Fruit fly (Drosophila melanogaster) whole organism, prepupa: ENCODE measurements around the gene Nhe3.

Experiments
- Blimp-1 ChIP-seq: fragments of 200-800 bp; sonication (Bioruptor generic); optimal IDR thresholded peaks from 3 replicates; lab custom pipeline; 2017; ENCODE audit warnings: missing biosample characterization, missing genetic modification characterization, mild to moderate bottlenecking, moderate library complexity, missing genetic modification reagents
- CG10631 ChIP-seq: fragments of 200-800 bp; sonication (Bioruptor generic); optimal IDR thresholded peaks from 2 replicates; lab custom pipeline; 2016; ENCODE audit warnings: missing biosample characterization, missing genetic modification characterization
- CG11294 ChIP-seq: fragments of 200-800 bp; sonication (Bioruptor generic); IDR thresholded peaks from 2 replicates; pipeline ENCODE4 v1.3.6; 2022; ENCODE audit warnings: missing biosample characterization, missing genetic modification characterization
- CG11762 ChIP-seq: fragments of 200-800 bp; sonication (Bioruptor generic); optimal IDR thresholded peaks from 3 replicates; lab custom pipeline; 2016; ENCODE audit warnings: missing biosample characterization, missing genetic modification characterization; ENCODE audit not compliant: insufficient read depth
- CG11902 ChIP-seq: fragments of 200-800 bp; sonication (Bioruptor generic); optimal IDR thresholded peaks from 3 replicates; lab custom pipeline; 2016; ENCODE audit warnings: missing biosample characterization, missing genetic modification characterization
- CG15336 ChIP-seq: fragments of 200-800 bp; sonication (Bioruptor generic); IDR thresholded peaks from 2 replicates; pipeline ENCODE4 v1.3.6; 2022; ENCODE audit warnings: missing biosample characterization, missing genetic modification characterization
- CG1621 ChIP-seq: fragments of 200-800 bp; sonication (Bioruptor generic); optimal IDR thresholded peaks from 3 replicates; lab custom pipeline; 2018; ENCODE audit warnings: missing biosample characterization, mild to moderate bottlenecking, missing genetic modification characterization
- CG16779 ChIP-seq: fragments of 200-800 bp; sonication (Bioruptor generic); optimal IDR thresholded peaks from 3 replicates; lab custom pipeline; 2017; ENCODE audit warnings: missing biosample characterization, mild to moderate bottlenecking, missing genetic modification characterization
- CG3032 ChIP-seq: fragments of 200-800 bp; optimal IDR thresholded peaks from 2 replicates; lab custom pipeline; 2019; ENCODE audit warnings: missing biosample characterization, mild to moderate bottlenecking, missing genetic modification characterization, moderate library complexity
- CG32006 ChIP-seq: fragments of 200-800 bp; sonication (Bioruptor generic); optimal IDR thresholded peaks from 3 replicates; lab custom pipeline; 2017; ENCODE audit warnings: missing biosample characterization, mild to moderate bottlenecking, missing genetic modification characterization
- CG34406 ChIP-seq: fragments of 200-800 bp; sonication (Bioruptor generic); optimal IDR thresholded peaks from 3 replicates; lab custom pipeline; 2016; ENCODE audit warnings: missing biosample characterization, missing genetic modification characterization
- CG3919 ChIP-seq: fragments of 200-800 bp; sonication (Bioruptor generic); optimal IDR thresholded peaks from 3 replicates; lab custom pipeline; 2016; ENCODE audit warnings: missing biosample characterization, missing genetic modification characterization
- CG4318 ChIP-seq: fragments of 200-800 bp; sonication (Bioruptor generic); optimal IDR thresholded peaks from 3 replicates; lab custom pipeline; 2017; ENCODE audit warnings: missing biosample characterization, mild to moderate bottlenecking, missing genetic modification characterization
- CG6163 ChIP-seq: fragments of 200-800 bp; sonication (Bioruptor generic); IDR thresholded peaks from 3 replicates; pipeline ENCODE4 v1.3.6; 2022; ENCODE audit warnings: missing biosample characterization, missing genetic modification characterization
- CG6792 ChIP-seq: fragments of 200-800 bp; sonication (Bioruptor generic); optimal IDR thresholded peaks from 3 replicates; lab custom pipeline; 2016; ENCODE audit warnings: missing biosample characterization, missing genetic modification characterization
- CG6808 ChIP-seq: fragments of 200-800 bp; sonication (Bioruptor generic); optimal IDR thresholded peaks from 3 replicates; lab custom pipeline; 2017; ENCODE audit warnings: missing biosample characterization, missing genetic modification characterization, mild to moderate bottlenecking, moderate library complexity, missing genetic modification reagents
- CG7368 ChIP-seq: fragments of 200-800 bp; sonication (Bioruptor generic); optimal IDR thresholded peaks from 3 replicates; lab custom pipeline; 2016; ENCODE audit warnings: missing biosample characterization, missing genetic modification characterization
- CG8119 ChIP-seq: fragments of 200-800 bp; sonication (Bioruptor generic); IDR thresholded peaks from 3 replicates; pipeline ENCODE4 v1.3.6; 2022; ENCODE audit warnings: missing biosample characterization, missing genetic modification characterization
- CG8319 ChIP-seq: fragments of 200-800 bp; sonication (Bioruptor generic); optimal IDR thresholded peaks from 3 replicates; lab custom pipeline; 2016; ENCODE audit warnings: missing biosample characterization, missing genetic modification characterization
- CG8632 ChIP-seq: fragments of 200-800 bp; sonication (Bioruptor generic); optimal IDR thresholded peaks from 3 replicates; lab custom pipeline; 2016; ENCODE audit warnings: missing biosample characterization, missing genetic modification characterization
- CG9139 ChIP-seq: fragments of 200-800 bp; sonication (Bioruptor generic); optimal IDR thresholded peaks from 3 replicates; lab custom pipeline; 2017; ENCODE audit warnings: missing biosample characterization, mild to moderate bottlenecking, missing genetic modification characterization
- Eip93F ChIP-seq: fragments of 200-800 bp; sonication (Bioruptor generic); optimal IDR thresholded peaks from 2 replicates; lab custom pipeline; 2016; ENCODE audit warnings: missing biosample characterization, mild to moderate bottlenecking, missing genetic modification characterization
- Ets96B ChIP-seq: fragments of 200-800 bp; optimal IDR thresholded peaks from 2 replicates; lab custom pipeline; 2019; ENCODE audit warnings: missing biosample characterization, mild to moderate bottlenecking, missing genetic modification characterization, moderate library complexity
- Gug ChIP-seq: fragments of 200-800 bp; sonication (Bioruptor generic); IDR thresholded peaks from 2 replicates; pipeline ENCODE4 v1.3.6; 2022; ENCODE audit warnings: missing biosample characterization, missing genetic modification characterization
- Hr38 ChIP-seq: sonication (Bioruptor generic); optimal IDR thresholded peaks from 2 replicates; lab custom pipeline; 2016; ENCODE audit warnings: missing biosample characterization, missing genetic modification characterization
- Hr39 ChIP-seq: fragments of 200-800 bp; sonication (Bioruptor generic); optimal IDR thresholded peaks from 2 replicates; lab custom pipeline; 2016; ENCODE audit warnings: missing biosample characterization, missing genetic modification characterization
- Hr4 ChIP-seq: fragments of 200-800 bp; sonication (Bioruptor generic); optimal IDR thresholded peaks from 3 replicates; lab custom pipeline; 2016; ENCODE audit warnings: missing biosample characterization, missing genetic modification characterization
- Lpt ChIP-seq: fragments of 200-800 bp; sonication (Bioruptor generic); optimal IDR thresholded peaks from 3 replicates; lab custom pipeline; 2016; ENCODE audit warnings: missing biosample characterization, missing genetic modification characterization
- OdsH ChIP-seq: fragments of 200-800 bp; sonication (Bioruptor generic); optimal IDR thresholded peaks from 3 replicates; lab custom pipeline; 2016; ENCODE audit warnings: missing biosample characterization, missing genetic modification characterization
- Sox14 ChIP-seq: fragments of 200-800 bp; sonication (Bioruptor generic); optimal IDR thresholded peaks from 3 replicates; lab custom pipeline; 2016; ENCODE audit warnings: missing biosample characterization, missing genetic modification characterization
- Sox15 ChIP-seq: fragments of 200-800 bp; sonication (Bioruptor generic); optimal IDR thresholded peaks from 3 replicates; lab custom pipeline; 2016; ENCODE audit warnings: missing biosample characterization, missing genetic modification characterization
- achi ChIP-seq: fragments of 200-800 bp; sonication (Bioruptor generic); optimal IDR thresholded peaks from 3 replicates; lab custom pipeline; 2016; ENCODE audit warnings: missing biosample characterization, missing genetic modification characterization
- cyc ChIP-seq: fragments of 200-800 bp; sonication (Bioruptor generic); optimal IDR thresholded peaks from 3 replicates; lab custom pipeline; 2016; ENCODE audit warnings: missing biosample characterization, missing genetic modification characterization
- dac ChIP-seq: fragments of 200-800 bp; sonication (Bioruptor generic); optimal IDR thresholded peaks from 2 replicates; lab custom pipeline; 2017; ENCODE audit warnings: missing biosample characterization, mild to moderate bottlenecking, missing genetic modification characterization
- dsx ChIP-seq: fragments of 200-800 bp; optimal IDR thresholded peaks from 3 replicates; lab custom pipeline; 2019; ENCODE audit warnings: missing biosample characterization, mild to moderate bottlenecking, missing genetic modification characterization, moderate library complexity; ENCODE audit not compliant: poor library complexity, severe bottlenecking
- eg ChIP-seq: fragments of 200-800 bp; sonication (Bioruptor generic); IDR thresholded peaks from 3 replicates; pipeline ENCODE4 v1.3.6; 2022; ENCODE audit warnings: missing biosample characterization, missing genetic modification characterization
- esn ChIP-seq: fragments of 200-800 bp; sonication (Bioruptor generic); optimal IDR thresholded peaks from 2 replicates; lab custom pipeline; 2016; ENCODE audit warnings: missing biosample characterization, mild to moderate bottlenecking, missing genetic modification characterization, moderate library complexity
- fd59A ChIP-seq: fragments of 200-800 bp; sonication (Bioruptor generic); optimal IDR thresholded peaks from 2 replicates; lab custom pipeline; 2017; ENCODE audit warnings: missing biosample characterization, mild to moderate bottlenecking, missing genetic modification characterization, missing genetic modification reagents
- fkh ChIP-seq: fragments of 200-800 bp; sonication (Bioruptor generic); optimal IDR thresholded peaks from 3 replicates; lab custom pipeline; 2017; ENCODE audit warnings: missing biosample characterization, mild to moderate bottlenecking, missing genetic modification characterization, moderate library complexity
- pdm3 ChIP-seq: fragments of 200-800 bp; sonication (Bioruptor generic); optimal IDR thresholded peaks from 3 replicates; lab custom pipeline; 2016; ENCODE audit warnings: missing biosample characterization, missing genetic modification characterization
- salr ChIP-seq, 2 experiments: fragments of 200-800 bp; sonication (Bioruptor generic); optimal IDR thresholded peaks; 3 replicates each; lab custom pipeline; 2016 to 2018; ENCODE audit warnings: missing biosample characterization in 2 of 2, missing genetic modification characterization in 2 of 2, mild to moderate bottlenecking in 1 of 2
- spab ChIP-seq: fragments of 200-800 bp; sonication (Bioruptor generic); optimal IDR thresholded peaks from 2 replicates; lab custom pipeline; 2017; ENCODE audit warnings: missing biosample characterization, mild to moderate bottlenecking, missing genetic modification characterization, missing genetic modification reagents
- ss ChIP-seq, 2 experiments: fragments of 200-800 bp; sonication (Bioruptor generic); optimal IDR thresholded peaks; 2 replicates in 1 of 2; 3 replicates in 1 of 2; lab custom pipeline; 2017 to 2018; ENCODE audit warnings: mild to moderate bottlenecking in 2 of 2, missing biosample characterization in 2 of 2, missing genetic modification characterization in 2 of 2, moderate library complexity in 1 of 2
- svp ChIP-seq: fragments of 200-800 bp; sonication (Bioruptor generic); peaks from one replicate; lab custom pipeline; 2016; ENCODE audit warnings: missing biosample characterization, missing genetic modification characterization
- vri ChIP-seq: fragments of 200-800 bp; sonication (Bioruptor generic); optimal IDR thresholded peaks from 3 replicates; lab custom pipeline; 2016; ENCODE audit warnings: missing biosample characterization, mild to moderate bottlenecking, missing genetic modification characterization

The Nhe3 gene

DNA sequence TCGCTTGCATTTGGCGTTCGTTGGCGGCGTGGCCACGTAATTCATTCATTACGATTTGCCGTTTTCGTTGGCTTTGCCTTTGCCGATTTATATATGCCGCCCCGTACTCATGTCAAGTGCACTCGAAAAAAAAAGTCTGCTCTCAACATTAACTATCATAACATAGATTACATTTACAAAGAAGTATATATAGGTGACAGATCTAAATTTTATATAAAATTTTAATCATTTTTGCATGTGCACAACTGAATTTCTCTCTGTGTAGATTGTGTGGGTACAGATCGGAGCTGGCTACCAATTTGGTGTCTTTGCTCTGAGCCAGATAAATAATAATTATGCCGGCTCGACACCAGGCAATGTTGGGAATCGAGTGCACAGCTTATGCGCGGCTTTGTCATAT, 14.2 kb upstream of the Nhe3 start (continued):
- TF ChIP-seq spab (GFP tag; lab: Kevin White, UChicago) (peak; percentile 50), CG6808 (GFP tag; lab: Kevin White, UChicago) (peak; percentile 16), CG1621 (tag; lab: Kevin White, UChicago) (peak; percentile 45), Hr4 (GFP tag; lab: Kevin White, UChicago) (peak; percentile 85), esn (GFP tag; lab: Kevin White, UChicago) (peak; percentile 79), achi (GFP tag; lab: Kevin White, UChicago) (peak; percentile 65), Eip93F (GFP tag; lab: Kevin White, UChicago) (no peak)

- TF ChIP-seq achi (GFP tag; lab: Kevin White, UChicago) (no peak), Blimp-1 (GFP tag; lab: Kevin White, UChicago) (no peak), fd59A (no peak), CG9139 (GFP tag; lab: Kevin White, UChicago) (no peak), Hr39 (GFP tag; lab: Kevin White, UChicago) (no peak), cyc (GFP tag; lab: Kevin White, UChicago) (no peak), CG10631 (no peak)
Measured at dm6 chr2L:6696229-6696628, 12.1 kb upstream of the Nhe3 start.

DNA sequence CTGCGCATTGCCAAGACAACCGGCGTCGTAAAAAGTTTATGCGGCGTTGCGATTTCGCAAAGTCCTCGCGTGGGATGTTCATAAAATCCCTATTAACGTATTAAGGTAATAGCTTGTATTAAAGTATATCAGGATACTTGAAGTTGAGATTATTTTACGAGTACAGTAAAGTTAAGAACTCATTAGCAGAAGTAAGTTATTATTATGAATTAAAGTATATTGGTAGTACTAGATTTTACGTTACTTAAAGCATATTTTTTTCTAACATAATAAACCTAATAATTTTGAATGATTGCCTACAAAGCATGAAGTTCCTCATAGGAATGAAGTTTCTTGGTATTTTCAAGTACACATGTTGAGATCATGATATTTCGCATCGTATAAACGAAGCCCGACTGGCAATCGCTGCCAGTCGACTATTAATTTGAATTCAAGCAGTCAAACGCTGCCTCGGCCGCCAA, 9.7 kb upstream of the Nhe3 start:
- TF ChIP-seq Sox14 (GFP tag; lab: Kevin White, UChicago) (peak; percentile 26), CG8319 (peak; percentile 2), CG11902 (GFP tag; lab: Kevin White, UChicago) (no peak), CG8119 (GFP tag; lab: Robert Waterston, UW) (peak; percentile 74), CG32006 (GFP tag; lab: Kevin White, UChicago) (peak; percentile 89), CG6792 (GFP tag; lab: Kevin White, UChicago) (peak; percentile 33), CG4318 (GFP tag; lab: Kevin White, UChicago) (peak; percentile 65), eg (peak; percentile 42; the same call in 1 of the 3 replicates), CG15336 (GFP tag; lab: Robert Waterston, UW) (peak; percentile 80), CG3919 (GFP tag; lab: Kevin White, UChicago) (peak; percentile 68), CG8632 (GFP tag; lab: Kevin White, UChicago) (peak; percentile 50), CG11294 (GFP tag; lab: Robert Waterston, UW) (no peak), ss (GFP tag; optimal IDR thresholded peaks at IDR 0.05; lab: Kevin White, UChicago) (peak; percentile 74 to 75), CG10631 (peak; percentile 61), salr (GFP tag; optimal IDR thresholded peaks at IDR 0.05; lab: Kevin White, UChicago) (peak in 1 of 2 experiments; percentile 79), CG1621 (tag; lab: Kevin White, UChicago) (no peak), fkh (no peak), Eip93F (GFP tag; lab: Kevin White, UChicago) (no peak), Blimp-1 (GFP tag; lab: Kevin White, UChicago) (no peak), CG6163 (GFP tag; lab: Robert Waterston, UW) (no peak), CG11762 (peak; percentile 34), CG7368 (GFP tag; lab: Kevin White, UChicago) (no peak), CG3032 (tag; lab: Kevin White, UChicago) (peak; percentile 77), achi (GFP tag; lab: Kevin White, UChicago) (peak; percentile 59), CG16779 (no peak), Lpt (peak; percentile 64), Ets96B (tag; lab: Kevin White, UChicago) (peak; percentile 69), OdsH (GFP tag; lab: Kevin White, UChicago) (peak; percentile 60), Sox15 (GFP tag; lab: Kevin White, UChicago) (peak; percentile 11), vri (GFP tag; lab: Kevin White, UChicago) (peak; percentile 20), fd59A (peak; percentile 54), CG6808 (GFP tag; lab: Kevin White, UChicago) (peak; percentile 81), pdm3 (GFP tag; lab: Kevin White, UChicago) (peak; percentile 58), CG34406 (GFP tag; lab: Kevin White, UChicago) (peak; percentile 44), dac (GFP tag; lab: Kevin White, UChicago) (peak; percentile 56), Hr4 (GFP tag; lab: Kevin White, UChicago) (peak; percentile 72), Gug (GFP tag; lab: Robert Waterston, UW) (peak; percentile 8; the same call in 1 of the 2 replicates), Hr38 (GFP tag; lab: Kevin White, UChicago) (no peak), svp (GFP tag; lab: Kevin White, UChicago) (peak; percentile 81), dsx (GFP tag; lab: Kevin White, UChicago) (peak; percentile 72), esn (GFP tag; lab: Kevin White, UChicago) (peak; percentile 64)
